Fruit fly (Drosophila melanogaster) whole organism: Measurements from ENCODE around the gene Sfp78E.

Source experiments
- CG8478 ChIP-seq: fragments of >200 bp; optimal IDR thresholded peaks from 2 replicates; lab custom pipeline; 2018; ENCODE audit warnings: inconsistent platforms
- Dll ChIP-seq: fragments of >200 bp; optimal IDR thresholded peaks from 2 replicates; lab custom pipeline; 2017
- EcR ChIP-seq, 2 experiments: fragments of >200 bp; optimal IDR thresholded peaks; 2 replicates each; lab custom pipeline; 2017; ENCODE audit warnings: missing biosample characterization in 2 of 2, missing genetic modification characterization in 2 of 2, missing genetic modification reagents in 2 of 2
- pan ChIP-seq: fragments of >200 bp; optimal IDR thresholded peaks from 2 replicates; lab custom pipeline; 2017
- psq ChIP-seq: fragments of >200 bp; optimal IDR thresholded peaks from 2 replicates; lab custom pipeline; 2017
- usp ChIP-seq: fragments of >200 bp; optimal IDR thresholded peaks from 2 replicates; lab custom pipeline; 2017; ENCODE audit warnings: missing biosample characterization, missing genetic modification characterization, mixed read lengths

Gene Sfp78E

dm6 chr3L:21706144-21706926 is 22.5 kb upstream of the Sfp78E start, which contains the start of gene CG32447:
Gene CG32447 (minus strand): TSS chr3L:21706365.
- TF ChIP-seq EcR (GFP tag; optimal IDR thresholded peaks at IDR 0.05; lab: Kevin White, UChicago) = no peak
- TF ChIP-seq usp (GFP tag; lab: Kevin White, UChicago) = no peak
- TF ChIP-seq pan (lab: Kevin White, UChicago) = no peak
- no peak for TF ChIP-seq CG8478 (lab: Kevin White, UChicago)
- no peak for TF ChIP-seq psq (lab: Kevin White, UChicago)
- no peak for TF ChIP-seq Dll (lab: Kevin White, UChicago)

DNA sequence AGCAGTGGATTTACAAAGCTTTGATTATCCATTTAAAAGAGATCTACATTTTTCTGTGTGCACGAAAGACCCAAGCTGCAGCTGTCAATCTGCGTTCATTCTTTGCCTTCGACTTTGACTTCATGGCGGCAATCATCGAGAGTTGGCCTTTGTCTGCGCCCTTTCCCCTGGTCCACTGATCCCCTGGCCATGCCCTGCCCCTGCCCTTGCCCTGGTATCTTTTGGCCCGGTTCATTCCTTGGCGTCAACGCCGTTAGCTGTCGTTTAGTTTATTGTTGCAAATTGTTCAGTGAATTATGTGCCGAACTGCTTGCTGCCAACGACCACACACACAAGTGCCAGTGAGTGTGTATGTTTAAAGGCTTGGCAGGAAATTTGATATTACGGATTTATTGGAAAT is 17.1 kb upstream of the Sfp78E start:
- TF ChIP-seq EcR (GFP tag; optimal IDR thresholded peaks at IDR 0.05; lab: Kevin White, UChicago) (no peak), usp (GFP tag; lab: Kevin White, UChicago) (no peak), Dll (lab: Kevin White, UChicago) (no peak), psq (lab: Kevin White, UChicago) (no peak), pan (lab: Kevin White, UChicago) (no peak), CG8478 (lab: Kevin White, UChicago) (no peak)

DNA sequence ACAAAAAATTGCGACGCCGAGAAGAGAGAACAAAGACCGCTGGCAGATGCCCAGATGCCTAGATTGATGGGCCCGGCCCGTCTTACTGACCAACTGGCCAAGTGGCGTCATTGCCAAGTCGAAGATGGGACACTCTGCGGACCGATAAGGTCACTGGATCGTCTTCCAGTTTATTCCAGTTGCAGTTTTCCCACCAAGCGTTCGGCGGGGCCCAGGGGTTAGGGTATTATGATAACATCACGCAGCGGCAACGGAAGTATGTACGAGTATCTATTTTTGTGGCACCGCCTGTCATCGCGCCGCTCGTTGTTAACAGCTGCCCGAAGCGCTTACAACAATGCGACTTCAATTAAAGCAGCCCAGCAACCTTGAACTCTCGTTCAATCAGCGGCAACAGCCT is 16.2 kb upstream of the Sfp78E start:
- no peak for TF ChIP-seq Dll (lab: Kevin White, UChicago)
- TF ChIP-seq usp (GFP tag; lab: Kevin White, UChicago) = no peak
- no peak for TF ChIP-seq CG8478 (lab: Kevin White, UChicago)
- TF ChIP-seq psq (lab: Kevin White, UChicago) = no peak
- TF ChIP-seq EcR (GFP tag; optimal IDR thresholded peaks at IDR 0.05; lab: Kevin White, UChicago) = no peak
- no peak for TF ChIP-seq pan (lab: Kevin White, UChicago)

DNA sequence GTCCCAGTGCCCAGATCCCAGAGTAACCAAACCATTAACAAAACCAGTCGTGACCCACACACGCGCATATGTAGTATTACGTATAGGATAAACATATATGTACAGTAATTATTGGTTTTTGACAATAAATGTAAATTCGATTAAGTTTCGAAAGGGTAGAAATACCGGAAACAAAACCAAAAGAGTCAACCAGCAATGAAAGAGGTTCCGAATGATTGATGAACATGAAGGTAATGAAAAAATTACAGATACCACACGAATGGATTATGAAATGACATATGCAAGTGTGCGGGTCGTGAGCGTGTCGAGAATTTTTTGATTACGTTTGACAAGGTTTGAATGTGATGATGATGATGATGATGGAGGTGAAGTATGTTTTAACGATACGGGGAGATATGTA is 10.8 kb upstream of the Sfp78E start:
- TF ChIP-seq psq (lab: Kevin White, UChicago) (no peak), CG8478 (lab: Kevin White, UChicago) (no peak), usp (GFP tag; lab: Kevin White, UChicago) (no peak), Dll (lab: Kevin White, UChicago) (no peak), EcR (GFP tag; optimal IDR thresholded peaks at IDR 0.05; lab: Kevin White, UChicago) (no peak), pan (lab: Kevin White, UChicago) (no peak)

DNA sequence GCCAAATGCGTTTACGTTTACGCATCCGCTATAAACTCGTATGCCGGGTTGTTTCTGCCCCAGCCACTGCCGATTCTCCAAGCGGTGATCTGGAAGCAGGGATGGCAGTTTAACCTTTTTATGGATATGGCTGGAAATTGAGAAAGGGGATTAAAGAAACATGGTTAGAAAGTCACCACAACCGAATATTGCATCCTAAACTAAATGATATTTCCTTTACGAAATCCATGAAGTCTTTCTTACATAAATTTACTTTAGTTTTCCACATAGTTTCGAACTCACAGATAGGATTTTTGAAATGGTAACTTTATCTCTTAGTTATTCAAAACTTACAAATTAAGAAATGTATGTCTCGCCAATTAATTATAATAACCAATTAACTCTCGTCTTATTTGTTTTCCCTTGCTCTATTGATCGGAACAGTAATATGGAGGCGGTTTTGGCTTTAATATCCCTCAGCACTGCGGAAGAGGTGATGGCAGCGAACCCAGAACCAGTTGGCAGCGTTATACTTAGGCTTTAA is 4.8 kb upstream of the Sfp78E start:
- no peak for TF ChIP-seq pan (lab: Kevin White, UChicago)
- no peak for TF ChIP-seq EcR (GFP tag; optimal IDR thresholded peaks at IDR 0.05; lab: Kevin White, UChicago)
- TF ChIP-seq psq (lab: Kevin White, UChicago) = no peak
- no peak for TF ChIP-seq CG8478 (lab: Kevin White, UChicago)
- TF ChIP-seq Dll (lab: Kevin White, UChicago) = no peak
- TF ChIP-seq usp (GFP tag; lab: Kevin White, UChicago) = no peak

dm6 chr3L:21685753-21686152 is 1.9 kb upstream of the Sfp78E start:
- TF ChIP-seq Dll (lab: Kevin White, UChicago) (no peak), psq (lab: Kevin White, UChicago) (no peak), usp (GFP tag; lab: Kevin White, UChicago) (no peak), EcR (GFP tag; optimal IDR thresholded peaks at IDR 0.05; lab: Kevin White, UChicago) (no peak), CG8478 (lab: Kevin White, UChicago) (no peak), pan (lab: Kevin White, UChicago) (no peak)

DNA sequence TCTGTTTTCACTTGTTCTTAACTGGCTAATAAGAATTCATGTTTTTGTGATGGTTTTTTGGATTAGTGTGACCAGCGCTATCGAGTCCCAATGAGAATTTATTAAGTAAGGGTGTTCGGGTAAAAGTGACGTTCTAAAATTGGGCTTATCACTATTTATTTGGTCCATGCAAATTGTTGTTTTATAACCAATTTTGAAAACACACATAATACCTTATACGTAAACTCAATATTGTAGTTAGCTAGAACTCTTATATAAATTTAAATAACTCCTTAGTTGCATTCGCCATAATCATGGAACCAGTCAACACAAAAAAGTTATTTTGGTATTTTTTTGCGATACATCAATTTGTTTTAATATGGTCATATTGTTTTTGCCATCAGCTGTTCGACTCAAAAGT is 4.2 kb downstream of the Sfp78E start, which contains the start of the genes Als2 and CG11248:
Gene Als2, minus strand, starts transcription at position 69 of the 400 bp plus-strand sequence.
Gene CG11248, plus strand, starts transcription at position 364 of the 400 bp plus-strand sequence.
- TF ChIP-seq pan (lab: Kevin White, UChicago) (no peak), usp (GFP tag; lab: Kevin White, UChicago) (no peak), EcR (GFP tag; optimal IDR thresholded peaks at IDR 0.05; lab: Kevin White, UChicago) (no peak), CG8478 (lab: Kevin White, UChicago) (no peak), psq (lab: Kevin White, UChicago) (no peak), Dll (lab: Kevin White, UChicago) (no peak)

- TF ChIP-seq pan (lab: Kevin White, UChicago) = no peak
These were observed 12.0 kb downstream of the Sfp78E start, which contains the start of gene CG11249 for dm6 chr3L:21671839-21672238. Gene CG11249 (plus strand): TSS chr3L:21672139.

DNA sequence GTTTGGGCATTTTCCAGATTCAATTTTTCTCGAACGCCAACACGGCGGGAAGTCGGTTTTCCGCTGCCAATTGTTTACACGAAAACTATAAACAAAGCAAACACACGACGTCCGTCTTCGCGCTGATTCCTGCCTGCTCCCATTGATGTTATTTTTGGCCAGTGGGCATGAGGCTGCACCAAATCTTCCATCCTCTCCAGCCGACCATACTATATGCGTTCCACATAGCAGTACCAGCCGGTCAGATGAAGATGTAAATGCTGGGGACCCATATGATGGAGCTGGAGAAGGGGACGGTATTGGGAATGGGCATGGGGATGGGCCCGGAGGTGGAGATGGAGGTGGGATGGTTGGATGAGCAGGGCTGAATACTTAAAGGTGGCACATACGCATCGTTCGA is 16.3 kb downstream of the Sfp78E start:
- no peak for TF ChIP-seq pan (lab: Kevin White, UChicago)
- TF ChIP-seq usp (GFP tag; lab: Kevin White, UChicago) = no peak
- TF ChIP-seq Dll (lab: Kevin White, UChicago) = no peak
- TF ChIP-seq EcR (GFP tag; optimal IDR thresholded peaks at IDR 0.05; lab: Kevin White, UChicago) = no peak
- TF ChIP-seq psq (lab: Kevin White, UChicago) = no peak
- TF ChIP-seq CG8478 (lab: Kevin White, UChicago) = no peak

dm6 chr3L:21666880-21667279 is 17.0 kb downstream of the Sfp78E start, which contains the start of gene Cpr78E:
Gene Cpr78E (minus strand): TSS chr3L:21666980.
- TF ChIP-seq Dll (lab: Kevin White, UChicago) (no peak), CG8478 (lab: Kevin White, UChicago) (no peak), pan (lab: Kevin White, UChicago) (no peak), EcR (GFP tag; optimal IDR thresholded peaks at IDR 0.05; lab: Kevin White, UChicago) (no peak), usp (GFP tag; lab: Kevin White, UChicago) (no peak), psq (lab: Kevin White, UChicago) (no peak)

- TF ChIP-seq Dll (lab: Kevin White, UChicago) (no peak), usp (GFP tag; lab: Kevin White, UChicago) (no peak), psq (lab: Kevin White, UChicago) (no peak), pan (lab: Kevin White, UChicago) (no peak), CG8478 (lab: Kevin White, UChicago) (no peak), EcR (GFP tag; optimal IDR thresholded peaks at IDR 0.05; lab: Kevin White, UChicago) (no peak)
These were observed 31.1 kb downstream of the Sfp78E start for dm6 chr3L:21652768-21653167.
